Worm (Caenorhabditis elegans): ENCODE data around the gene wdr-37.

wdr-37 gene

DNA sequence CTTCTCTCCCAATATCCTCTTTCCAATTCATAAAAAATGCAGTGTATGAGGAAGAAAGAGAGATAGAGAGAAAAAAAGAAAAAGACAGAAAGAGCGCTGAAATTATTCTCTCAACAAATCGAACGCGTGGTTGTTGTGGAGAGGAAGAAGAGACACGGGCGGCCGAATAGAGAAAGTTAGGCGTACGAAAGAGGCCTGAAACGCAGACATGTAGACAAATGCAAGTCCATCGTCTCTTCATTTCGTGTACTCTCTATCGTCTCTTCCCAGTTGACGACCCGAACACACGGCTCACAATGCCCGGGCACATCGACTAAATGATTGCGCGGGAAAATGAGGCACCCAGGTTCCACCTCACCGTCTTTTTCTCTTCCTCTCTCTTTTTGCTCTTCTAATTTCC, 21.4 kb upstream of the wdr-37 start (continued):
- TF ChIP-seq ztf-11 (tag; optimal IDR thresholded peaks at IDR 0.05) (no peak), ceh-88 (GFP tag; IDR thresholded peaks at IDR 0.05) (no peak; the same call in 1 of the 2 replicates), ets-5 (GFP tag; IDR thresholded peaks at IDR 0.05) (no peak), pqm-1 (tag; optimal IDR thresholded peaks at IDR 0.05) (no peak), jun-1 (tag; optimal IDR thresholded peaks at IDR 0.05) (peak; percentile 63), hlh-17 (GFP tag; optimal IDR thresholded peaks at IDR 0.05; ENCODE audit: borderline replicate concordance) (no peak), grh-1 (GFP tag; IDR thresholded peaks at IDR 0.05) (no peak), dpl-1 (GFP tag; optimal IDR thresholded peaks at IDR 0.05) (peak; percentile 2 to 26 (median 12)), nhr-90 (tag; optimal IDR thresholded peaks at IDR 0.05; ENCODE audit: poor library complexity) (peak; percentile 2), unc-86 (tag; optimal IDR thresholded peaks at IDR 0.05) (peak; percentile 68), F16B12.6 (tag; optimal IDR thresholded peaks at IDR 0.05) (no peak), ces-1 (GFP tag; optimal IDR thresholded peaks at IDR 0.05) (no peak), nhr-19 (GFP tag; conservative IDR thresholded peaks at IDR 0.05) (peak; percentile 44), nhr-77 (tag; optimal IDR thresholded peaks at IDR 0.05) (peak; percentile 59), lin-35 (GFP tag; optimal IDR thresholded peaks at IDR 0.05) (peak; percentile 62 to 67), lin-39 (tag; optimal IDR thresholded peaks at IDR 0.05) (no peak), sox-4 (tag; optimal IDR thresholded peaks at IDR 0.05) (no peak), snu-23 (GFP tag; optimal IDR thresholded peaks at IDR 0.05) (peak; percentile 69), nhr-47 (tag; optimal IDR thresholded peaks at IDR 0.05) (peak; percentile 71), zip-4 (GFP tag; optimal IDR thresholded peaks at IDR 0.05) (no peak), efl-3 (GFP tag; optimal IDR thresholded peaks at IDR 0.05) (no peak), fkh-8 (tag; optimal IDR thresholded peaks at IDR 0.05) (peak; percentile 90), swsn-7 (tag; optimal IDR thresholded peaks at IDR 0.05) (peak; percentile 63), lsy-2 (tag; optimal IDR thresholded peaks at IDR 0.05) (peak; percentile 55 to 64), hpl-2 (GFP tag; optimal IDR thresholded peaks at IDR 0.05) (no peak), mef-2 (tag; optimal IDR thresholded peaks at IDR 0.05) (peak; percentile 33), ztf-4 (tag; optimal IDR thresholded peaks at IDR 0.05) (peak; percentile 33), zag-1 (tag; optimal IDR thresholded peaks at IDR 0.05) (no peak), lir-3 (tag; optimal IDR thresholded peaks at IDR 0.05; ENCODE audit: poor library complexity) (no peak), mep-1 (tag; optimal IDR thresholded peaks at IDR 0.05) (peak; percentile 24), C04F5.9 (tag; optimal IDR thresholded peaks at IDR 0.05) (no peak), elt-3 (tag; optimal IDR thresholded peaks at IDR 0.05) (peak in 2 of 6 experiments; percentile 4 to 5), nhr-237 (tag; optimal IDR thresholded peaks at IDR 0.05) (no peak), snpc-4 (tag; optimal IDR thresholded peaks at IDR 0.05) (peak; percentile 40), skn-1 (tag; optimal IDR thresholded peaks at IDR 0.05) (peak; percentile 64), nhr-28 (tag; optimal IDR thresholded peaks at IDR 0.05) (no peak), irx-1 (tag; optimal IDR thresholded peaks at IDR 0.05) (no peak), aly-2 (tag; optimal IDR thresholded peaks at IDR 0.05) (no peak), pag-3 (tag; optimal IDR thresholded peaks at IDR 0.05; ENCODE audit: borderline replicate concordance, insufficient read depth) (no peak), nhr-84 (tag; optimal IDR thresholded peaks at IDR 0.05) (no peak)

ce11 chrIII:5620186-5620585, 20.3 kb upstream of the wdr-37 start:
- no peak for TF ChIP-seq efl-1 (optimal IDR thresholded peaks at IDR 0.05)
- no peak for TF ChIP-seq efl-1 (GFP tag; optimal IDR thresholded peaks at IDR 0.05 in 1 of 2)
- TF ChIP-seq unc-98 (GFP tag; IDR thresholded peaks at IDR 0.05), result no peak
- TF ChIP-seq nhr-11 (tag; optimal IDR thresholded peaks at IDR 0.05), result no peak
- TF ChIP-seq ceh-8 (GFP tag; optimal IDR thresholded peaks at IDR 0.05), result no peak
- no peak for TF ChIP-seq nhr-237 (tag; optimal IDR thresholded peaks at IDR 0.05)
- peak; percentile 95 for TF ChIP-seq blmp-1 (tag; optimal IDR thresholded peaks at IDR 0.05)
- TF ChIP-seq skn-1 (tag; optimal IDR thresholded peaks at IDR 0.05), result no peak
- TF ChIP-seq fkh-4 (tag; optimal IDR thresholded peaks at IDR 0.05; ENCODE audit: borderline replicate concordance), result no peak
- TF ChIP-seq fos-1 (tag; optimal IDR thresholded peaks at IDR 0.05), result no peak
- TF ChIP-seq lin-15B (tag; optimal IDR thresholded peaks at IDR 0.05), result no peak
- TF ChIP-seq nhr-85 (tag), result peak; percentile 80
- no peak for TF ChIP-seq F16B12.6 (tag; optimal IDR thresholded peaks at IDR 0.05)
- TF ChIP-seq nhr-90 (tag; optimal IDR thresholded peaks at IDR 0.05; ENCODE audit: poor library complexity), result no peak
- no peak for TF ChIP-seq unc-86 (tag; optimal IDR thresholded peaks at IDR 0.05)
- TF ChIP-seq fkh-8 (tag; optimal IDR thresholded peaks at IDR 0.05), result no peak
- peak; percentile 15 for TF ChIP-seq lin-14 (GFP tag; optimal IDR thresholded peaks at IDR 0.05)
- TF ChIP-seq jun-1 (tag; optimal IDR thresholded peaks at IDR 0.05), result no peak
- no peak for TF ChIP-seq grh-1 (GFP tag; IDR thresholded peaks at IDR 0.05)
- no peak for TF ChIP-seq nhr-19 (GFP tag; conservative IDR thresholded peaks at IDR 0.05)

All from whole organism, L1 larva.